Fruit fly (Drosophila melanogaster): ENCODE measurements around the gene CG13901.

The CG13901 gene

DNA sequence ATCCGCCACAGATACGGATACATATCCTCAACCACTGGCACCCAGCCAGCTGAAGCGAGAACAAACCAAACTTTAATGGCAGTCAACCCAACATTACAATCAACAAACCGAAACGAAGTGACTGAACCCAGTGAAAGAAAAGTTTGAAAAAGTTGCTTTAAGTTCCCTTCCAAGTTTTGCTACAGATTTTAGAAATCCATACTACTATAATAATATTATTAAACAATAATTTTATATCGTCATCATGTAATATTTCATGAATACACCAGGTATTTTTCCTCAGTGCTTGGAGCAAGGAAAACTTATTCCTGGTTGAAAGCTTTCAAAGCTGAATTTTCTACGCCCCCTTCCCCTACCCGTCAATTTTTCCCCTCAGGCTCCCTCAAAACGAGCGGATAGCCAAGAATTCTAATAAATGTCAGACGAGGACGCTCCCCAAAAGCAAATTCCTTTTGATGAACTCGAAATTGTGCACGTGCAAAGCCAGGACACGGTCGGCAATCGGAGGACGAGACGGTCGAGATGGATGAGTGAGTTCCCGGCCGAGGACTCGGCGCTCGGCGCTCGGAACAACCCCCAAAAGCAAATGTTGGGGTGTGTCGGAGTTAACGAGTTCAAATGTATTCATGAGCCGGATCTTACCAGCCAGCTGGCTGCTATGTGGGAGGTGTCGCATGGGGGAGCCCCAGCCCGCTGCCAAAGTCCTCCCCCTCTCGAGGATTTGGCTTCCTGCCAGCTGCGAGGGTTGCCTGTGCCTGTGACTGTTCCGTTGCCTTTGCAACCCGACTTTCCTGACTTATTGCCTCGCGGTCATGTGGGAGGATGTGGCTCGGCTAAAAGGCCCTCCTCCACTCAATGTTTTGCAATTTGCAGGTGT lies 40.5 kb downstream of the CG13901 start (continued):
- TF ChIP-seq Sox102F (GFP tag; optimal IDR thresholded peaks at IDR 0.05): peak; percentile 61
- no peak for TF ChIP-seq CG3163 (GFP tag; optimal IDR thresholded peaks at IDR 0.05)
- TF ChIP-seq Pdp1 (GFP tag; optimal IDR thresholded peaks at IDR 0.05): no peak
- TF ChIP-seq NfI (GFP tag; optimal IDR thresholded peaks at IDR 0.05): peak; percentile 35
- no peak for TF ChIP-seq pan (optimal IDR thresholded peaks at IDR 0.05)
- peak in 1 of 2 experiments; percentile 69 for TF ChIP-seq pan (GFP tag; optimal IDR thresholded peaks at IDR 0.05 in 1 of 2, IDR thresholded peaks at IDR 0.05 in 1 of 2)
- TF ChIP-seq pita (GFP tag; optimal IDR thresholded peaks at IDR 0.05): no peak
- no peak for TF ChIP-seq Optix (GFP tag; IDR thresholded peaks at IDR 0.05)
- TF ChIP-seq lmd (GFP tag; IDR thresholded peaks at IDR 0.05): peak; percentile 68
- TF ChIP-seq Dad (GFP tag; optimal IDR thresholded peaks at IDR 0.05): no peak
- TF ChIP-seq CG8290 (GFP tag; optimal IDR thresholded peaks at IDR 0.05): no peak
- no peak for TF ChIP-seq CG8290 (tag; optimal IDR thresholded peaks at IDR 0.05)
- 0 out of 2 replicates have a peak, but pooled peaks have one; percentile 14 for TF ChIP-seq NFAT (GFP tag; IDR thresholded peaks at IDR 0.05)
- TF ChIP-seq so (GFP tag; IDR thresholded peaks at IDR 0.05): no peak
- peak; percentile 69 for TF ChIP-seq Fer3 (tag; optimal IDR thresholded peaks at IDR 0.05)
- peak; percentile 33 for TF ChIP-seq CG6765 (GFP tag; optimal IDR thresholded peaks at IDR 0.05)
- no peak for TF ChIP-seq gt (GFP tag; IDR thresholded peaks at IDR 0.05)
- no peak for TF ChIP-seq CG10462 (GFP tag; optimal IDR thresholded peaks at IDR 0.05)
- peak; percentile 58 for TF ChIP-seq E2f1 (GFP tag; IDR thresholded peaks at IDR 0.05)
- TF ChIP-seq CG4360 (GFP tag; IDR thresholded peaks at IDR 0.05): 0 out of 2 replicates have a peak, but pooled peaks have one; percentile 38
- peak; percentile 43 for TF ChIP-seq org-1 (GFP tag; optimal IDR thresholded peaks at IDR 0.05)
- TF ChIP-seq CG3407 (GFP tag; optimal IDR thresholded peaks at IDR 0.05): no peak
- TF ChIP-seq gem (tag; optimal IDR thresholded peaks at IDR 0.05): peak; percentile 79
- TF ChIP-seq D19B (GFP tag; optimal IDR thresholded peaks at IDR 0.05): peak; percentile 15
- TF ChIP-seq PHDP (tag; optimal IDR thresholded peaks at IDR 0.05): peak; percentile 54
- TF ChIP-seq Spps (tag; optimal IDR thresholded peaks at IDR 0.05): no peak
- no peak; the same call in 2 of the 3 replicates for TF ChIP-seq croc (GFP tag; conservative IDR thresholded peaks at IDR 0.05)
- no peak for TF ChIP-seq CG13624 (GFP tag; optimal IDR thresholded peaks at IDR 0.05)
- peak; percentile 6 for TF ChIP-seq CG9817 (tag; optimal IDR thresholded peaks at IDR 0.05)
- TF ChIP-seq vnd (GFP tag; IDR thresholded peaks at IDR 0.05; ENCODE audit: partially characterized antibody): no peak
- TF ChIP-seq stc (GFP tag; IDR thresholded peaks at IDR 0.05): peak; percentile 72; the same call in 1 of the 2 replicates
- no peak for TF ChIP-seq wek (GFP tag; optimal IDR thresholded peaks at IDR 0.05)
- TF ChIP-seq CG17829 (tag; optimal IDR thresholded peaks at IDR 0.05): peak; percentile 53
- no peak for TF ChIP-seq Kr (GFP tag; optimal IDR thresholded peaks at IDR 0.05)
- no peak for TF ChIP-seq mld (GFP tag; IDR thresholded peaks at IDR 0.05; ENCODE audit: partially characterized antibody)
- no peak for TF ChIP-seq CG10274 (GFP tag; optimal IDR thresholded peaks at IDR 0.05)
- TF ChIP-seq CG18599 (GFP tag; optimal IDR thresholded peaks at IDR 0.05): peak; percentile 90
- TF ChIP-seq CG4820 (GFP tag; optimal IDR thresholded peaks at IDR 0.05): peak; percentile 39
- TF ChIP-seq CG11695 (GFP tag; IDR thresholded peaks at IDR 0.05): peak; percentile 72
- peak; percentile 47 for TF ChIP-seq CG12391 (tag; optimal IDR thresholded peaks at IDR 0.05)
- TF ChIP-seq HmgD (GFP tag; optimal IDR thresholded peaks at IDR 0.05): no peak
- peak; percentile 48 for TF ChIP-seq CG14441 (GFP tag; IDR thresholded peaks at IDR 0.05)
- TF ChIP-seq CG10267 (tag; optimal IDR thresholded peaks at IDR 0.05): peak; percentile 52
- no peak for TF ChIP-seq CG14860 (GFP tag; IDR thresholded peaks at IDR 0.05; ENCODE audit: partially characterized antibody)
- peak; percentile 28; the same call in 1 of the 2 replicates for TF ChIP-seq ara (GFP tag; IDR thresholded peaks at IDR 0.05)
- no peak for TF ChIP-seq CG17802 (tag; optimal IDR thresholded peaks at IDR 0.05)
- no peak for TF ChIP-seq Opbp (GFP tag; IDR thresholded peaks at IDR 0.05; ENCODE audit: partially characterized antibody)
- no peak for TF ChIP-seq CG7928 (GFP tag; optimal IDR thresholded peaks at IDR 0.05)
- peak; percentile 69 for TF ChIP-seq CG10147 (GFP tag; optimal IDR thresholded peaks at IDR 0.05)

All from whole organism, embryonic.